Worm (Caenorhabditis elegans): ENCODE data around the gene cope-1.

- TF ChIP-seq blmp-1 (tag; optimal IDR thresholded peaks at IDR 0.05; ENCODE audit: insufficient read depth) (no peak), unc-39 (tag; optimal IDR thresholded peaks at IDR 0.05) (no peak), unc-62 (GFP tag; optimal IDR thresholded peaks at IDR 0.05) (no peak), elt-3 (tag; optimal IDR thresholded peaks at IDR 0.05) (no peak), unc-55 (GFP tag; optimal IDR thresholded peaks at IDR 0.05) (no peak), lin-13 (GFP tag; optimal IDR thresholded peaks at IDR 0.05) (no peak), mdl-1 (tag; optimal IDR thresholded peaks at IDR 0.05) (no peak), aly-2 (tag; optimal IDR thresholded peaks at IDR 0.05) (no peak), sma-9 (GFP tag; optimal IDR thresholded peaks at IDR 0.05) (no peak), sma-9 (tag; optimal IDR thresholded peaks at IDR 0.05) (no peak), lsy-2 (tag; optimal IDR thresholded peaks at IDR 0.05) (no peak), nhr-25 (tag; optimal IDR thresholded peaks at IDR 0.05) (no peak), ceh-82 (tag; optimal IDR thresholded peaks at IDR 0.05) (no peak)
Measured at ce11 chrIII:13409498-13409897, 16.6 kb upstream of the cope-1 start, which contains the start of gene myo-6.

Measured in whole organism, L2 larva.